Worm (Caenorhabditis elegans): ENCODE results near the gene B0524.6.

B0524.6 gene

ce11 chrIII:1951388-1951787 lies 45.9 kb upstream of the B0524.6 start, which contains the start of gene F53A3.7 (continued):
- TF ChIP-seq efl-1 (optimal IDR thresholded peaks at IDR 0.05) (peak; percentile 8 to 22), efl-1 (GFP tag; optimal IDR thresholded peaks at IDR 0.05 in 1 of 2) (peak in 1 of 2 experiments; percentile 86), aha-1 (tag; optimal IDR thresholded peaks at IDR 0.05) (no peak)

- peak; percentile 8 for TF ChIP-seq C34B4.2 (tag; optimal IDR thresholded peaks at IDR 0.05)
- peak; percentile 71 for TF ChIP-seq snpc-4 (tag; optimal IDR thresholded peaks at IDR 0.05)
- no peak for TF ChIP-seq ets-5 (GFP tag; IDR thresholded peaks at IDR 0.05)
- TF ChIP-seq sup-37 (GFP tag; optimal IDR thresholded peaks at IDR 0.05) = no peak
- peak; percentile 92 for TF ChIP-seq rnt-1 (tag; optimal IDR thresholded peaks at IDR 0.05)
- peak; percentile 88 for TF ChIP-seq fkh-10 (GFP tag; optimal IDR thresholded peaks at IDR 0.05)
- TF ChIP-seq ceh-8 (GFP tag; optimal IDR thresholded peaks at IDR 0.05) = peak; percentile 49
- no peak for TF ChIP-seq ceh-63 (GFP tag; optimal IDR thresholded peaks at IDR 0.05)
- TF ChIP-seq nhr-71 (tag; optimal IDR thresholded peaks at IDR 0.05) = peak; percentile 94
- no peak for TF ChIP-seq unc-62 (GFP tag; optimal IDR thresholded peaks at IDR 0.05)
- peak; percentile 96 for TF ChIP-seq skn-1 (tag; optimal IDR thresholded peaks at IDR 0.05)
- TF ChIP-seq unc-98 (GFP tag; IDR thresholded peaks at IDR 0.05) = no peak
- TF ChIP-seq efl-1 (optimal IDR thresholded peaks at IDR 0.05) = peak; percentile 90 to 99
- peak; percentile 99 to 100 for TF ChIP-seq efl-1 (GFP tag; optimal IDR thresholded peaks at IDR 0.05 in 1 of 2)
- peak; percentile 98 for TF ChIP-seq C16A3.4 (tag; optimal IDR thresholded peaks at IDR 0.05)
- peak; percentile 70 for TF ChIP-seq ceh-88 (GFP tag; IDR thresholded peaks at IDR 0.05)
- TF ChIP-seq nhr-11 (tag; optimal IDR thresholded peaks at IDR 0.05) = peak; percentile 47
- no peak for TF ChIP-seq nhr-76 (tag; optimal IDR thresholded peaks at IDR 0.05)
- peak; percentile 90 for TF ChIP-seq jun-1 (tag; optimal IDR thresholded peaks at IDR 0.05)
- peak; percentile 50 for TF ChIP-seq C04F5.9 (tag; optimal IDR thresholded peaks at IDR 0.05)
- TF ChIP-seq ceh-82 (tag; optimal IDR thresholded peaks at IDR 0.05) = peak; percentile 88 to 97 (median 89)
- peak; percentile 51 for TF ChIP-seq ztf-4 (tag; optimal IDR thresholded peaks at IDR 0.05)
- TF ChIP-seq aha-1 (tag; optimal IDR thresholded peaks at IDR 0.05) = peak; percentile 37
- peak; percentile 86 for TF ChIP-seq nhr-237 (tag; optimal IDR thresholded peaks at IDR 0.05)
- TF ChIP-seq alr-1 (tag; optimal IDR thresholded peaks at IDR 0.05; ENCODE audit: borderline replicate concordance) = no peak
- no peak for TF ChIP-seq Y116A8C.19 (tag; optimal IDR thresholded peaks at IDR 0.05; ENCODE audit: borderline replicate concordance)
- TF ChIP-seq grh-1 (GFP tag; IDR thresholded peaks at IDR 0.05) = peak; percentile 77
- no peak for TF ChIP-seq lir-3 (tag; optimal IDR thresholded peaks at IDR 0.05; ENCODE audit: poor library complexity)
- TF ChIP-seq lsy-2 (tag; optimal IDR thresholded peaks at IDR 0.05) = peak; percentile 94 to 97
- TF ChIP-seq F16B12.6 (tag; optimal IDR thresholded peaks at IDR 0.05) = peak; percentile 76
- peak; percentile 67 for TF ChIP-seq dsc-1 (tag; optimal IDR thresholded peaks at IDR 0.05)
- peak; percentile 12 for TF ChIP-seq zip-4 (GFP tag; optimal IDR thresholded peaks at IDR 0.05)
- peak; percentile 88 for TF ChIP-seq nhr-20 (tag; optimal IDR thresholded peaks at IDR 0.05)
- TF ChIP-seq unc-130 (tag; optimal IDR thresholded peaks at IDR 0.05) = peak; percentile 98
- TF ChIP-seq nhr-85 (tag) = peak; percentile 93
- peak; percentile 85 for TF ChIP-seq swsn-7 (tag; optimal IDR thresholded peaks at IDR 0.05)
- TF ChIP-seq egl-13 (tag; optimal IDR thresholded peaks at IDR 0.05) = no peak
- peak; percentile 43 for TF ChIP-seq elt-2 (tag; optimal IDR thresholded peaks at IDR 0.05)
- peak; percentile 92 for TF ChIP-seq isw-1 (GFP tag; IDR thresholded peaks at IDR 0.05)
- TF ChIP-seq lin-15B (tag; optimal IDR thresholded peaks at IDR 0.05) = peak; percentile 95
- peak; percentile 96 for TF ChIP-seq mep-1 (tag; optimal IDR thresholded peaks at IDR 0.05)
- peak; percentile 73 for TF ChIP-seq lin-39 (tag; optimal IDR thresholded peaks at IDR 0.05)
- peak; percentile 42 for TF ChIP-seq mef-2 (tag; optimal IDR thresholded peaks at IDR 0.05)
- TF ChIP-seq xbp-1 (tag; optimal IDR thresholded peaks at IDR 0.05) = peak; percentile 86
- no peak for TF ChIP-seq hlh-4 (tag; optimal IDR thresholded peaks at IDR 0.05)
- no peak for TF ChIP-seq unc-30 (tag; optimal IDR thresholded peaks at IDR 0.05)
- no peak for TF ChIP-seq sptf-1 (tag; optimal IDR thresholded peaks at IDR 0.05)
- no peak for TF ChIP-seq nhr-28 (tag; optimal IDR thresholded peaks at IDR 0.05)
- TF ChIP-seq lin-35 (GFP tag; optimal IDR thresholded peaks at IDR 0.05) = peak; percentile 97 to 100
- TF ChIP-seq nhr-90 (tag; optimal IDR thresholded peaks at IDR 0.05; ENCODE audit: poor library complexity) = peak; percentile 86
- peak; percentile 98 to 99 (median 98) for TF ChIP-seq dpl-1 (GFP tag; optimal IDR thresholded peaks at IDR 0.05)
Observed at ce11 chrIII:1950236-1950635, 44.8 kb upstream of the B0524.6 start, which contains the start of the genes polh-1 and rps-22. Gene polh-1 (minus strand): TSS chrIII:1950269. Gene rps-22 (plus strand): TSS chrIII:1950535.

All from whole organism, L1 larva.